Worm (Caenorhabditis elegans) whole organism, L2 larva: ENCODE results near the gene droe-4.

Source experiments
- C34F6.9 ChIP-seq: fragments of 150-350 bp; optimal IDR thresholded peaks from 2 replicates; lab custom pipeline; 2014; ENCODE audit warnings: missing biosample characterization, missing genetic modification characterization
- F13H6.1 ChIP-seq: sonication (generic microtip); optimal IDR thresholded peaks from 2 replicates; lab custom pipeline; 2016; ENCODE audit warnings: missing genetic modification characterization, missing compliant biosample characterization
- R02D3.7 ChIP-seq: fragments of 150-350 bp; optimal IDR thresholded peaks from 2 replicates; lab custom pipeline; 2014; ENCODE audit warnings: missing biosample characterization, missing genetic modification characterization
- Y55F3AM.14 ChIP-seq: fragments of 200-800 bp; sonication (Bioruptor generic); optimal IDR thresholded peaks from 2 replicates; lab custom pipeline; 2018; ENCODE audit warnings: mild to moderate bottlenecking, missing genetic modification characterization, missing compliant biosample characterization
- ZK546.5 ChIP-seq: sonication (generic microtip); optimal IDR thresholded peaks from 2 replicates; lab custom pipeline; 2017; ENCODE audit warnings: missing biosample characterization, missing genetic modification characterization
- alr-1 ChIP-seq: fragments of 150-350 bp; optimal IDR thresholded peaks from 2 replicates; lab custom pipeline; 2014; ENCODE audit warnings: missing biosample characterization, missing genetic modification characterization
- ama-1 ChIP-seq: fragments of 150-350 bp; optimal IDR thresholded peaks from 2 replicates; lab custom pipeline; 2018; ENCODE audit warnings: inconsistent platforms
- blmp-1 ChIP-seq: sonication (generic microtip); optimal IDR thresholded peaks from 2 replicates; lab custom pipeline; 2017; ENCODE audit warnings: missing genetic modification characterization, mild to moderate bottlenecking, missing compliant biosample characterization, antibody characterized with exemption, moderate library complexity; ENCODE audit not compliant: insufficient read depth
- ceh-16 ChIP-seq: fragments of 150-350 bp; optimal IDR thresholded peaks from 2 replicates; lab custom pipeline; 2014; ENCODE audit warnings: missing biosample characterization, missing genetic modification characterization
- ceh-82 ChIP-seq: fragments of 150-350 bp; optimal IDR thresholded peaks from 2 replicates; lab custom pipeline; 2014; ENCODE audit warnings: missing biosample characterization, missing genetic modification characterization
- crh-2 ChIP-seq: sonication (generic microtip); optimal IDR thresholded peaks from 2 replicates; lab custom pipeline; 2017; ENCODE audit warnings: missing biosample characterization, missing genetic modification characterization
- dmd-4 ChIP-seq: sonication (generic microtip); optimal IDR thresholded peaks from 2 replicates; lab custom pipeline; 2017; ENCODE audit warnings: missing biosample characterization, missing genetic modification characterization
- egl-27 ChIP-seq: sonication (generic microtip); optimal IDR thresholded peaks from 3 replicates; lab custom pipeline; 2017; ENCODE audit warnings: missing biosample characterization, missing genetic modification reagents, missing genetic modification characterization
- elt-1 ChIP-seq: fragments of 150-350 bp; optimal IDR thresholded peaks from 2 replicates; lab custom pipeline; 2014; ENCODE audit warnings: missing biosample characterization, missing genetic modification characterization
- fos-1 ChIP-seq: fragments of 150-350 bp; optimal IDR thresholded peaks from 2 replicates; lab custom pipeline; 2014; ENCODE audit warnings: missing biosample characterization, missing genetic modification characterization
- gmeb-1 ChIP-seq: fragments of 150-350 bp; optimal IDR thresholded peaks from 2 replicates; lab custom pipeline; 2014; ENCODE audit warnings: missing biosample characterization, missing genetic modification characterization
- lin-39 ChIP-seq: fragments of 150-350 bp; optimal IDR thresholded peaks from 2 replicates; lab custom pipeline; 2014; ENCODE audit warnings: missing biosample characterization, missing genetic modification reagents, missing genetic modification characterization
- lsy-2 ChIP-seq, 2 experiments: fragments of 150-350 bp in 1 of 2; sonication (generic microtip) in 1 of 2; optimal IDR thresholded peaks; 2 replicates each; lab custom pipeline; 2014 to 2017; ENCODE audit warnings: missing biosample characterization in 2 of 2, missing genetic modification characterization in 2 of 2
- mab-5 ChIP-seq: fragments of 150-350 bp; optimal IDR thresholded peaks from 2 replicates; lab custom pipeline; 2014; ENCODE audit warnings: missing biosample characterization, missing genetic modification characterization
- mbf-1 ChIP-seq: sonication (generic microtip); optimal IDR thresholded peaks from 2 replicates; lab custom pipeline; 2017; ENCODE audit warnings: missing biosample characterization, missing genetic modification characterization
- nhr-12 ChIP-seq: fragments of 150-350 bp; optimal IDR thresholded peaks from 2 replicates; lab custom pipeline; 2014; ENCODE audit warnings: missing biosample characterization, missing genetic modification characterization
- nhr-129 ChIP-seq: fragments of 150-350 bp; optimal IDR thresholded peaks from 2 replicates; lab custom pipeline; 2014; ENCODE audit warnings: missing biosample characterization, missing genetic modification characterization
- nhr-21 ChIP-seq: fragments of 150-350 bp; optimal IDR thresholded peaks from 2 replicates; lab custom pipeline; 2014; ENCODE audit warnings: missing biosample characterization, missing genetic modification characterization
- nhr-23 ChIP-seq: fragments of 150-350 bp; optimal IDR thresholded peaks from 2 replicates; lab custom pipeline; 2014; ENCODE audit warnings: missing biosample characterization, missing genetic modification reagents, missing genetic modification characterization
- nhr-237 ChIP-seq: fragments of 150-350 bp; optimal IDR thresholded peaks from 2 replicates; lab custom pipeline; 2014; ENCODE audit warnings: missing biosample characterization, missing genetic modification characterization
- nhr-6 ChIP-seq: fragments of 150-350 bp; optimal IDR thresholded peaks from 2 replicates; lab custom pipeline; 2014; ENCODE audit warnings: missing biosample characterization, missing genetic modification characterization
- nhr-77 ChIP-seq: fragments of 150-350 bp; optimal IDR thresholded peaks from 2 replicates; lab custom pipeline; 2014; ENCODE audit warnings: missing biosample characterization, missing genetic modification characterization
- peb-1 ChIP-seq: fragments of 150-350 bp; optimal IDR thresholded peaks from 2 replicates; lab custom pipeline; 2014; ENCODE audit warnings: missing biosample characterization, missing genetic modification characterization
- sem-4 ChIP-seq: fragments of 150-350 bp; optimal IDR thresholded peaks from 2 replicates; lab custom pipeline; 2014; ENCODE audit warnings: missing biosample characterization, missing genetic modification reagents, missing genetic modification characterization
- skn-1 ChIP-seq: sonication (generic microtip); optimal IDR thresholded peaks from 2 replicates; lab custom pipeline; 2017; ENCODE audit warnings: missing biosample characterization, missing genetic modification characterization
- sma-9 ChIP-seq, 2 experiments: fragments of 150-350 bp in 1 of 2; sonication (generic microtip) in 1 of 2; optimal IDR thresholded peaks; 2 replicates each; lab custom pipeline; 2014 to 2016; ENCODE audit warnings: missing genetic modification characterization in 2 of 2, mild to moderate bottlenecking in 1 of 2, missing biosample characterization in 1 of 2, missing compliant biosample characterization in 1 of 2, missing genetic modification reagents in 1 of 2, moderate library complexity in 1 of 2
- snpc-4 ChIP-seq: fragments of 150-350 bp; optimal IDR thresholded peaks from 2 replicates; lab custom pipeline; 2014; ENCODE audit warnings: missing biosample characterization, missing genetic modification characterization
- unc-39 ChIP-seq: fragments of 150-350 bp; optimal IDR thresholded peaks from 2 replicates; lab custom pipeline; 2014; ENCODE audit warnings: missing biosample characterization, missing genetic modification characterization
- unc-55 ChIP-seq: fragments of 150-350 bp; sonication (generic microtip); optimal IDR thresholded peaks from 3 replicates; lab custom pipeline; 2014; ENCODE audit warnings: missing biosample characterization, missing genetic modification reagents, missing genetic modification characterization
- unc-62 ChIP-seq: fragments of 150-350 bp; optimal IDR thresholded peaks from 2 replicates; lab custom pipeline; 2014; ENCODE audit warnings: missing biosample characterization, missing genetic modification reagents, missing genetic modification characterization
- zag-1 ChIP-seq: fragments of 150-350 bp; optimal IDR thresholded peaks from 2 replicates; lab custom pipeline; 2014; ENCODE audit warnings: missing biosample characterization, missing genetic modification characterization
- ztf-1 ChIP-seq: fragments of 200-800 bp; sonication (Bioruptor generic); conservative IDR thresholded peaks from 2 replicates; pipeline ENCODE4 v1.3.6; 2022; ENCODE audit warnings: missing genetic modification characterization, missing compliant biosample characterization
- ztf-4 ChIP-seq: fragments of 150-350 bp; optimal IDR thresholded peaks from 2 replicates; lab custom pipeline; 2014; ENCODE audit warnings: missing biosample characterization, missing genetic modification characterization

The droe-4 gene

ce11 chrV:13954056-13954455 is 38.4 kb upstream of the droe-4 start, which contains the start of gene swt-6:
Gene swt-6 (plus strand): TSS chrV:13954356.
- TF ChIP-seq mbf-1 (tag; lab: Kevin White, UChicago) (no peak), zag-1 (no peak)

- no peak for TF ChIP-seq ama-1 (lab: Kevin White, UChicago)
- no peak for TF ChIP-seq blmp-1 (tag; lab: Kevin White, UChicago)
- no peak for TF ChIP-seq elt-1 (tag; lab: Kevin White, UChicago)
- TF ChIP-seq unc-62: no peak
- TF ChIP-seq nhr-129 (tag; lab: Kevin White, UChicago): no peak
- no peak for TF ChIP-seq sem-4 (tag; lab: Kevin White, UChicago)
- TF ChIP-seq ztf-1 (GFP tag; lab: Robert Waterston, UW): no peak
- no peak for TF ChIP-seq C34F6.9 (tag; lab: Kevin White, UChicago)
- TF ChIP-seq alr-1 (tag; lab: Kevin White, UChicago): no peak
- no peak for TF ChIP-seq mbf-1 (tag; lab: Kevin White, UChicago)
- TF ChIP-seq, all 48 proteins: peak for 0
Observed at ce11 chrV:13955370-13956089, 36.9 kb upstream of the droe-4 start.

ce11 chrV:13957691-13958090 is 34.8 kb upstream of the droe-4 start:
- TF ChIP-seq ztf-4 (tag; lab: Kevin White, UChicago) (no peak), alr-1 (tag; lab: Kevin White, UChicago) (no peak), sem-4 (tag; lab: Kevin White, UChicago) (no peak), lin-39 (no peak), egl-27 (no peak), peb-1 (tag; lab: Kevin White, UChicago) (no peak), ama-1 (lab: Kevin White, UChicago) (no peak), crh-2 (tag; lab: Kevin White, UChicago) (no peak)
- TF ChIP-seq, all 48 proteins: peak for 0

- TF ChIP-seq C34F6.9 (tag; lab: Kevin White, UChicago): no peak
- no peak for TF ChIP-seq nhr-21
- TF ChIP-seq lsy-2 (tag; optimal IDR thresholded peaks at IDR 0.05; lab: Kevin White, UChicago): no peak
- no peak for TF ChIP-seq nhr-237
- no peak for TF ChIP-seq ztf-1 (GFP tag; lab: Robert Waterston, UW)
- no peak for TF ChIP-seq R02D3.7 (tag; lab: Kevin White, UChicago)
- TF ChIP-seq egl-27: no peak
- TF ChIP-seq sma-9 (GFP tag; optimal IDR thresholded peaks at IDR 0.05; lab: Kevin White, UChicago): no peak
- no peak for TF ChIP-seq sma-9 (tag; optimal IDR thresholded peaks at IDR 0.05; lab: Kevin White, UChicago)
- no peak for TF ChIP-seq dmd-4 (tag; lab: Kevin White, UChicago)
- TF ChIP-seq nhr-23: no peak
- TF ChIP-seq ceh-16: no peak
- TF ChIP-seq mab-5 (tag; lab: Kevin White, UChicago): no peak
- TF ChIP-seq ceh-82 (tag; lab: Kevin White, UChicago): no peak
- TF ChIP-seq sem-4 (tag; lab: Kevin White, UChicago): no peak
- no peak for TF ChIP-seq nhr-6
- no peak for TF ChIP-seq unc-55 (GFP tag; lab: Kevin White, UChicago)
- TF ChIP-seq snpc-4 (tag; lab: Kevin White, UChicago): no peak
- TF ChIP-seq fos-1: no peak
- TF ChIP-seq nhr-77 (tag; lab: Kevin White, UChicago): no peak
Observed at ce11 chrV:13958247-13958646, 34.2 kb upstream of the droe-4 start, which contains the start of gene R10D12.10. Gene R10D12.10 (minus strand): TSS chrV:13958347.

DNA sequence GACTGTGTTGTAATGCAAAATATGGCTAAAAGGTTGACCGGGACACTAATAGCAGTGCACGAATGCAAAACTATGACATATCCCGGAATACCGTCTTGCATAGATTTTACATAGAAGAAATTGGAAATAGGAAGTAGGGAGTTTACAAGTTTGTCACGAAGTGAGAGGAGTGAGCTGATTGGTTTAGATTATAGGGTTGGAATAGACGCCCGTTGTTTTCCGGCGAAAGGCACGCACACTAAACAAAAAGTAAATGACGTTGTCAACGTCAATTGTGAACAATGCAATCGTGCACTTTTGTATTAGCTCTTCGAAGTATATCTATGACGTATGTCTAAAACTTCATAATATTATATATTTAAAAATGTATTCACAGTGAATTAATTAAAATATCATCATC is 31.5 kb upstream of the droe-4 start, which contains the start of gene srh-24:
TSS of gene srh-24 (minus strand) at position 101 of the 400 bp plus-strand sequence.
- TF ChIP-seq mbf-1 (tag; lab: Kevin White, UChicago): no peak
- no peak for TF ChIP-seq Y55F3AM.14 (GFP tag; lab: Kevin White, UChicago)
- no peak for TF ChIP-seq gmeb-1 (tag; lab: Kevin White, UChicago)
- TF ChIP-seq unc-55 (GFP tag; lab: Kevin White, UChicago): no peak
- no peak for TF ChIP-seq nhr-23
- TF ChIP-seq unc-39: no peak
- TF ChIP-seq dmd-4 (tag; lab: Kevin White, UChicago): no peak
- no peak for TF ChIP-seq zag-1
- no peak for TF ChIP-seq nhr-77 (tag; lab: Kevin White, UChicago)
- no peak for TF ChIP-seq skn-1 (tag; lab: Kevin White, UChicago)
- no peak for TF ChIP-seq C34F6.9 (tag; lab: Kevin White, UChicago)
- no peak for TF ChIP-seq R02D3.7 (tag; lab: Kevin White, UChicago)
- TF ChIP-seq lin-39: no peak
- TF ChIP-seq nhr-6: no peak
- no peak for TF ChIP-seq ceh-16
- TF ChIP-seq ZK546.5: no peak
- no peak for TF ChIP-seq F13H6.1 (tag; lab: Kevin White, UChicago)
- TF ChIP-seq nhr-12: no peak
